Worm (Caenorhabditis elegans) whole organism, L4 larva: ENCODE data around the gene F35E12.9.

Experiments
- D1046.2 ChIP-seq: fragments of 200-800 bp; sonication (Bioruptor generic); IDR thresholded peaks from 2 replicates; pipeline ENCODE4 v1.3.6; 2022; ENCODE audit warnings: missing genetic modification characterization, missing compliant biosample characterization
- F44E2.7 ChIP-seq: fragments of 200-800 bp; sonication (Bioruptor generic); IDR thresholded peaks from 2 replicates; pipeline ENCODE4 v2.1.2; 2022; ENCODE audit warnings: missing genetic modification characterization, missing compliant biosample characterization
- R02D3.7 ChIP-seq: fragments of 150-350 bp; sonication (generic microtip); optimal IDR thresholded peaks from 3 replicates; lab custom pipeline; 2014; ENCODE audit warnings: missing biosample characterization, missing genetic modification characterization
- T20F7.1 ChIP-seq: fragments of 200-800 bp; sonication (Bioruptor generic); optimal IDR thresholded peaks from 2 replicates; lab custom pipeline; 2018; ENCODE audit warnings: mild to moderate bottlenecking, missing genetic modification characterization, missing compliant biosample characterization
- Y105C5A.15 ChIP-seq: fragments of 200-800 bp; sonication (Bioruptor generic); IDR thresholded peaks from 2 replicates; pipeline ENCODE4 v1.3.6; 2022; ENCODE audit warnings: missing genetic modification characterization, missing compliant biosample characterization
- aha-1 ChIP-seq: fragments of 150-350 bp; peaks from one replicate; lab custom pipeline; 2014; ENCODE audit warnings: missing biosample characterization, missing genetic modification characterization
- arid-1 ChIP-seq: fragments of 200-800 bp; sonication (Bioruptor generic); conservative IDR thresholded peaks from 2 replicates; pipeline ENCODE4 v1.3.6; 2022; ENCODE audit warnings: missing genetic modification reagents, missing genetic modification characterization, missing compliant biosample characterization
- ceh-20 ChIP-seq: fragments of 200-800 bp; sonication (Bioruptor generic); IDR thresholded peaks from 2 replicates; pipeline ENCODE4 v1.3.6; 2022; ENCODE audit warnings: missing genetic modification reagents, missing genetic modification characterization, missing compliant biosample characterization
- ces-1 ChIP-seq: fragments of 150-350 bp; sonication (generic microtip); optimal IDR thresholded peaks from 4 replicates; lab custom pipeline; 2014; ENCODE audit warnings: missing biosample characterization, missing genetic modification reagents, missing genetic modification characterization
- daf-16 ChIP-seq, 3 experiments: sonication (generic microtip); optimal IDR thresholded peaks; 2 replicates each; lab custom pipeline; 2016 to 2017; ENCODE audit warnings: missing genetic modification characterization in 3 of 3, missing genetic modification reagents in 3 of 3, mild to moderate bottlenecking in 2 of 3, missing compliant biosample characterization in 2 of 3, missing biosample characterization in 1 of 3, moderate library complexity in 1 of 3
- daf-19 ChIP-seq: fragments of 200-800 bp; sonication (Bioruptor generic); conservative IDR thresholded peaks from 2 replicates; pipeline ENCODE4 v1.3.6; 2022; ENCODE audit warnings: missing genetic modification characterization, missing compliant biosample characterization
- daf-8 ChIP-seq: fragments of 200-800 bp; sonication (Bioruptor generic); IDR thresholded peaks from 2 replicates; pipeline ENCODE4 v1.3.6; 2022; ENCODE audit warnings: missing genetic modification characterization, missing compliant biosample characterization
- dmd-6 ChIP-seq: fragments of 200-800 bp; sonication (Bioruptor generic); IDR thresholded peaks from 2 replicates; pipeline ENCODE4 v1.3.6; 2022; ENCODE audit warnings: missing genetic modification reagents, missing genetic modification characterization, missing compliant biosample characterization
- dmd-8 ChIP-seq: fragments of 200-800 bp; sonication (Bioruptor generic); IDR thresholded peaks from 2 replicates; pipeline ENCODE4 v1.3.6; 2022; ENCODE audit warnings: missing genetic modification characterization, missing compliant biosample characterization
- dpl-1 ChIP-seq: fragments of 150-350 bp; optimal IDR thresholded peaks from 2 replicates; lab custom pipeline; 2014; ENCODE audit warnings: missing biosample characterization, missing genetic modification reagents, missing genetic modification characterization
- dve-1 ChIP-seq: sonication (generic microtip); optimal IDR thresholded peaks from 2 replicates; lab custom pipeline; 2017; ENCODE audit warnings: antibody characterized with exemption, mild to moderate bottlenecking, missing genetic modification characterization, missing compliant biosample characterization; ENCODE audit not compliant: insufficient read depth
- hlh-11 ChIP-seq: fragments of 200-800 bp; sonication (Bioruptor generic); optimal IDR thresholded peaks from 2 replicates; lab custom pipeline; 2018; ENCODE audit warnings: mild to moderate bottlenecking, missing genetic modification characterization, missing compliant biosample characterization
- hlh-30 ChIP-seq: sonication (generic microtip); optimal IDR thresholded peaks from 2 replicates; lab custom pipeline; 2017; ENCODE audit warnings: antibody characterized with exemption, mild to moderate bottlenecking, missing genetic modification characterization, missing compliant biosample characterization; ENCODE audit not compliant: insufficient read depth
- lin-13 ChIP-seq: fragments of 150-350 bp; optimal IDR thresholded peaks from 2 replicates; lab custom pipeline; 2014; ENCODE audit warnings: missing biosample characterization, missing genetic modification reagents, missing genetic modification characterization
- lin-15B ChIP-seq: fragments of 150-350 bp; sonication (generic microtip); optimal IDR thresholded peaks from 3 replicates; lab custom pipeline; 2014; ENCODE audit warnings: missing biosample characterization, missing genetic modification characterization
- lin-38 ChIP-seq: fragments of 200-800 bp; sonication (Bioruptor generic); IDR thresholded peaks from 2 replicates; pipeline ENCODE4 v1.3.6; 2022; ENCODE audit warnings: missing genetic modification reagents, missing genetic modification characterization, missing compliant biosample characterization
- lin-39 ChIP-seq: fragments of 150-350 bp; optimal IDR thresholded peaks from 2 replicates; lab custom pipeline; 2014; ENCODE audit warnings: missing biosample characterization, missing genetic modification reagents, missing genetic modification characterization
- madf-5 ChIP-seq, 2 experiments: fragments of 200-800 bp; sonication (Bioruptor generic); IDR thresholded peaks; 2 replicates each; pipeline ENCODE4 v1.3.6; 2022; ENCODE audit warnings: missing compliant biosample characterization in 2 of 2, missing genetic modification characterization in 2 of 2
- madf-9 ChIP-seq: fragments of 200-800 bp; sonication (Bioruptor generic); conservative IDR thresholded peaks from 2 replicates; pipeline ENCODE4 v1.3.6; 2022; ENCODE audit warnings: missing genetic modification reagents, missing genetic modification characterization, missing compliant biosample characterization
- mdl-1 ChIP-seq, 2 experiments: fragments of 150-350 bp in 1 of 2; sonication (generic microtip) in 1 of 2; optimal IDR thresholded peaks; 2 replicates each; lab custom pipeline; 2014 to 2017; ENCODE audit warnings: missing biosample characterization in 2 of 2, missing genetic modification characterization in 2 of 2
- mep-1 ChIP-seq: fragments of 150-350 bp; sonication (generic microtip); optimal IDR thresholded peaks from 3 replicates; lab custom pipeline; 2014; ENCODE audit warnings: missing biosample characterization, missing genetic modification characterization
- mes-2 ChIP-seq: sonication (generic microtip); optimal IDR thresholded peaks from 2 replicates; lab custom pipeline; 2016; ENCODE audit warnings: missing genotype, mild to moderate bottlenecking, missing genetic modification characterization, missing compliant biosample characterization; ENCODE audit not compliant: poor library complexity, severe bottlenecking
- mxl-2 ChIP-seq: fragments of 200-800 bp; sonication (Bioruptor generic); conservative IDR thresholded peaks from 2 replicates; pipeline ENCODE4 v1.3.6; 2022; ENCODE audit warnings: missing genetic modification reagents, missing genetic modification characterization, missing compliant biosample characterization
- mxl-3 ChIP-seq: fragments of 200-800 bp; sonication (Bioruptor generic); optimal IDR thresholded peaks from 2 replicates; lab custom pipeline; 2018; ENCODE audit warnings: mild to moderate bottlenecking, missing genetic modification characterization, missing compliant biosample characterization
- nhr-102 ChIP-seq: sonication (generic microtip); optimal IDR thresholded peaks from 2 replicates; lab custom pipeline; 2016; ENCODE audit warnings: mild to moderate bottlenecking, missing genetic modification characterization, moderate library complexity, missing compliant biosample characterization
- nhr-11 ChIP-seq: fragments of 150-350 bp; optimal IDR thresholded peaks from 2 replicates; lab custom pipeline; 2014; ENCODE audit warnings: missing biosample characterization, missing genetic modification characterization
- nhr-42 ChIP-seq: fragments of 200-800 bp; sonication (Bioruptor generic); IDR thresholded peaks from 2 replicates; pipeline ENCODE4 v1.3.6; 2022; ENCODE audit warnings: missing genetic modification characterization, missing compliant biosample characterization
- nhr-48 ChIP-seq: sonication (generic microtip); optimal IDR thresholded peaks from 2 replicates; lab custom pipeline; 2016; ENCODE audit warnings: mild to moderate bottlenecking, missing genetic modification characterization, missing compliant biosample characterization
- nhr-6 ChIP-seq: fragments of 150-350 bp; optimal IDR thresholded peaks from 2 replicates; lab custom pipeline; 2014; ENCODE audit warnings: missing biosample characterization, missing genetic modification characterization
- nhr-76 ChIP-seq: fragments of 150-350 bp; optimal IDR thresholded peaks from 2 replicates; lab custom pipeline; 2014; ENCODE audit warnings: missing biosample characterization, missing genetic modification characterization
- nhr-77 ChIP-seq: fragments of 150-350 bp; optimal IDR thresholded peaks from 2 replicates; lab custom pipeline; 2014; ENCODE audit warnings: missing biosample characterization, missing genetic modification characterization
- pha-4 ChIP-seq, 2 experiments: fragments of 150-350 bp in 1 of 2; fragments of 200-800 bp in 1 of 2; sonication (Bioruptor generic) in 1 of 2; IDR thresholded peaks in 1 of 2; optimal IDR thresholded peaks in 1 of 2; 2 replicates each; pipeline versions ENCODE4 v1.3.6 to Lab custom; 2014 to 2022; ENCODE audit warnings: missing genetic modification characterization in 2 of 2, missing genetic modification reagents in 2 of 2, missing biosample characterization in 1 of 2, missing compliant biosample characterization in 1 of 2
- pqm-1 ChIP-seq: sonication (generic microtip); optimal IDR thresholded peaks from 2 replicates; lab custom pipeline; 2017; ENCODE audit warnings: missing biosample characterization, missing genetic modification characterization
- saeg-2 ChIP-seq: fragments of 200-800 bp; sonication (Bioruptor generic); IDR thresholded peaks from 2 replicates; pipeline ENCODE4 v1.3.6; 2022; ENCODE audit warnings: missing genetic modification reagents, missing genetic modification characterization, missing compliant biosample characterization
- spr-1 ChIP-seq: sonication (generic microtip); optimal IDR thresholded peaks from 2 replicates; lab custom pipeline; 2016; ENCODE audit warnings: mild to moderate bottlenecking, missing genetic modification characterization, missing compliant biosample characterization
- tag-97 ChIP-seq: fragments of 200-800 bp; sonication (Bioruptor generic); IDR thresholded peaks from 2 replicates; pipeline ENCODE4 v1.3.6; 2022; ENCODE audit warnings: missing genetic modification characterization, missing compliant biosample characterization
- tra-1 ChIP-seq: fragments of 200-800 bp; sonication (Bioruptor generic); IDR thresholded peaks from 2 replicates; pipeline ENCODE4 v1.3.6; 2022; ENCODE audit warnings: missing genetic modification reagents, missing genetic modification characterization, missing compliant biosample characterization
- unc-130 ChIP-seq: sonication (generic microtip); optimal IDR thresholded peaks from 2 replicates; lab custom pipeline; 2016; ENCODE audit warnings: missing genetic modification reagents, missing genetic modification characterization, missing compliant biosample characterization
- zfp-3 ChIP-seq: fragments of 200-800 bp; sonication (Bioruptor generic); conservative IDR thresholded peaks from 2 replicates; pipeline ENCODE4 v1.3.6; 2022; ENCODE audit warnings: missing genetic modification reagents, missing genetic modification characterization, missing compliant biosample characterization
- zip-11 ChIP-seq: fragments of 200-800 bp; sonication (Bioruptor generic); IDR thresholded peaks from 2 replicates; pipeline ENCODE4 v1.3.6; 2022; ENCODE audit warnings: missing genetic modification characterization, missing compliant biosample characterization
- zip-2 ChIP-seq: fragments of 150-350 bp; optimal IDR thresholded peaks from 2 replicates; lab custom pipeline; 2014; ENCODE audit warnings: missing biosample characterization, missing genetic modification characterization
- ztf-7 ChIP-seq: fragments of 150-350 bp; optimal IDR thresholded peaks from 2 replicates; lab custom pipeline; 2014; ENCODE audit warnings: missing biosample characterization, missing genetic modification characterization

The F35E12.9 gene

ce11 chrV:13789362-13789761 lies 44.4 kb upstream of the F35E12.9 start (continued):
- TF ChIP-seq R02D3.7 (tag; lab: Kevin White, UChicago): no peak
- TF ChIP-seq zfp-3 (GFP tag; lab: Robert Waterston, UW): no peak
- TF ChIP-seq F44E2.7 (GFP tag; lab: Robert Waterston, UW): no peak
- TF ChIP-seq ceh-20 (GFP tag; lab: Robert Waterston, UW): peak; percentile 82
- peak; percentile 92 for TF ChIP-seq mep-1
- TF ChIP-seq madf-9 (GFP tag; lab: Robert Waterston, UW): peak; percentile 39; the same call in 1 of the 2 replicates
- TF ChIP-seq saeg-2: peak; percentile 52; the same call in 1 of the 2 replicates
- TF ChIP-seq ztf-7: no peak
- peak; percentile 56 for TF ChIP-seq pha-4 (GFP tag; IDR thresholded peaks at IDR 0.05; lab: Robert Waterston, UW)
- peak; percentile 72 for TF ChIP-seq pha-4 (tag; optimal IDR thresholded peaks at IDR 0.05; lab: Kevin White, UChicago)
- TF ChIP-seq lin-38: peak; percentile 80
- peak; percentile 73 for TF ChIP-seq mes-2 (tag; lab: Kevin White, UChicago)
- TF ChIP-seq hlh-30 (tag; lab: Kevin White, UChicago): peak; percentile 86
- TF ChIP-seq lin-13 (GFP tag; lab: Kevin White, UChicago): peak; percentile 39
- peak; percentile 30 for TF ChIP-seq lin-15B (tag; lab: Kevin White, UChicago)
- TF ChIP-seq nhr-6 (tag; lab: Kevin White, UChicago): peak; percentile 99
- no peak for TF ChIP-seq lin-39 (tag; lab: Kevin White, UChicago)
- TF ChIP-seq tra-1: peak; percentile 53
- TF ChIP-seq daf-19 (GFP tag; lab: Robert Waterston, UW): no peak
- no peak for TF ChIP-seq zip-11 (GFP tag; lab: Robert Waterston, UW)
- TF ChIP-seq nhr-77 (tag; lab: Kevin White, UChicago): peak; percentile 94
- peak; percentile 82 for TF ChIP-seq dmd-6 (GFP tag; lab: Robert Waterston, UW)
- TF ChIP-seq nhr-102 (tag; lab: Kevin White, UChicago): peak; percentile 36
- no peak for TF ChIP-seq nhr-76 (tag; lab: Kevin White, UChicago)
- TF ChIP-seq daf-8 (GFP tag; lab: Robert Waterston, UW): no peak
- TF ChIP-seq dmd-8 (GFP tag; lab: Robert Waterston, UW): no peak
- peak; percentile 15 for TF ChIP-seq spr-1 (tag; lab: Kevin White, UChicago)

ce11 chrV:13787948-13788681 lies 43.2 kb upstream of the F35E12.9 start:
- TF ChIP-seq mes-2 (tag; lab: Kevin White, UChicago): peak; percentile 1
- TF ChIP-seq T20F7.1: no peak
- no peak for TF ChIP-seq madf-5 (GFP tag; IDR thresholded peaks at IDR 0.05; lab: Robert Waterston, UW)
- peak; percentile 68 for TF ChIP-seq dve-1 (tag; lab: Kevin White, UChicago)
- 0 out of 2 replicates have a peak, but pooled peaks have one; percentile 14 for TF ChIP-seq arid-1 (GFP tag; lab: Robert Waterston, UW)
- TF ChIP-seq mdl-1 (tag; optimal IDR thresholded peaks at IDR 0.05; lab: Kevin White, UChicago): peak in 1 of 2 experiments; percentile 1
- TF ChIP-seq tag-97 (GFP tag; lab: Robert Waterston, UW): no peak
- no peak for TF ChIP-seq zip-2 (tag; lab: Kevin White, UChicago)
- peak; percentile 56 for TF ChIP-seq pqm-1 (tag; lab: Kevin White, UChicago)
- peak; percentile 15 for TF ChIP-seq nhr-11
- no peak for TF ChIP-seq D1046.2 (GFP tag; lab: Robert Waterston, UW)
- no peak for TF ChIP-seq ces-1 (GFP tag; lab: Kevin White, UChicago)
- TF ChIP-seq nhr-42 (GFP tag; lab: Robert Waterston, UW): no peak
- TF ChIP-seq Y105C5A.15: no peak
- TF ChIP-seq daf-16 (GFP tag; optimal IDR thresholded peaks at IDR 0.05; lab: Kevin White, UChicago): no peak
- TF ChIP-seq daf-16 (tag; optimal IDR thresholded peaks at IDR 0.05; lab: Kevin White, UChicago): peak; percentile 85
- peak; percentile 29; the same call in 1 of the 2 replicates for TF ChIP-seq dmd-6 (GFP tag; lab: Robert Waterston, UW)
- TF ChIP-seq mxl-3 (GFP tag; lab: Kevin White, UChicago): no peak
- TF ChIP-seq daf-8 (GFP tag; lab: Robert Waterston, UW): no peak
- no peak for TF ChIP-seq mxl-2 (GFP tag; lab: Robert Waterston, UW)
- no peak for TF ChIP-seq dpl-1 (GFP tag; lab: Kevin White, UChicago)
- no peak for TF ChIP-seq unc-130 (GFP tag; lab: Kevin White, UChicago)
- TF ChIP-seq nhr-48 (tag; lab: Kevin White, UChicago): no peak
- peak; percentile 25 for TF ChIP-seq mep-1
- no peak for TF ChIP-seq pha-4 (GFP tag; IDR thresholded peaks at IDR 0.05; lab: Robert Waterston, UW)
- TF ChIP-seq pha-4 (tag; optimal IDR thresholded peaks at IDR 0.05; lab: Kevin White, UChicago): peak; percentile 2
- peak; percentile 51 for TF ChIP-seq aha-1 (tag; lab: Kevin White, UChicago)
- TF ChIP-seq hlh-11 (tag; lab: Kevin White, UChicago): no peak
- peak; percentile 82 for TF ChIP-seq hlh-30 (tag; lab: Kevin White, UChicago)
